Worm (Caenorhabditis elegans): ENCODE measurements around the gene F12E12.6.

DNA sequence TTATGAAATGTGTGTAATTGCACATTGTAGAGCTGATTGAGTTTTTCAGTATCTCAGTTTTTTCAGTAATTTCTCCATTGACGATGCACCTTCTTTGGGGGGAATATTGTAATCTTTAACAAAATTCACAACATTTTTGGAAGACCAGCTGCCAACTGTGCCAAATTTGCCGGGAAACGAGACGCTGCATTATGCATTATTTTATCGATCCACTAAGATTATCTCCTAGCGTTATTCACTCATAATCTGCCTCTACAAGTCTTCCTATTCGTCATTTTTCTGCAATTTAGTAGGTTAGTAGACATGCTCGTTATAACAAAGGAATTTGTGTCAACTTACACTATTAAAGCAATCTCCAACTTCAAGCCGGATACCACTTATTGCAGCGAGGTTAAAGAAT lies 5.0 kb downstream of the F12E12.6 start, which contains the start of the genes sdz-12 and bath-31:
- no peak for TF ChIP-seq hlh-30 (tag; optimal IDR thresholded peaks at IDR 0.05; ENCODE audit: insufficient read depth)
- no peak for TF ChIP-seq F13H6.1 (tag; optimal IDR thresholded peaks at IDR 0.05)
- no peak for TF ChIP-seq ceh-31 (tag; optimal IDR thresholded peaks at IDR 0.05)
